Fruit fly (Drosophila melanogaster): ENCODE data around the gene CG3527.

CG3527 gene

DNA sequence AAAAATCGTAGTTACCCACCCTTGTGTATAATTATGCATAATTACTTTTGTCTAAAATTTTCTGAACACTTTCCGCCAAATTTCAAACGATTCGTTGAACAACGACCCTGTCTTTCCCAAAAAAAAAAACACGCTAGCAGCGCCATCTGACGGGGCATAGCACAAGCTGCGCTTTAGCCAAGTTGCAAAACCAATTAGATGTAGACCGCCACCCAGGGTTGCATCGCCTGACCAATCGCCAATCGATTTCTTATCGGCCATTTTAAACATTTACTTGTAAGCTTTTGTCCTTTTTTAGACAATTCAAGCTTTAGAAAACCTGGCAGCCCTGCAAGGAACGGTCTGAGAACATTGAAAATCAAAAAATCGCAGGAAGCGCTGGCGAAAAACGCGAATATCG, 21.9 kb upstream of the CG3527 start, which contains the start of gene CG3556 (continued):
- TF ChIP-seq CG10654 (GFP tag; optimal IDR thresholded peaks at IDR 0.05): no peak
- no peak for TF ChIP-seq zf30C (GFP tag; optimal IDR thresholded peaks at IDR 0.05)
- no peak for TF ChIP-seq CG10321 (GFP tag; IDR thresholded peaks at IDR 0.05)
- TF ChIP-seq CG9215 (GFP tag; IDR thresholded peaks at IDR 0.05): peak; percentile 32; the same call in 1 of the 2 replicates
- no peak for TF ChIP-seq exex (tag; optimal IDR thresholded peaks at IDR 0.05)
- peak; percentile 52 for TF ChIP-seq caup (GFP tag; optimal IDR thresholded peaks at IDR 0.05; ENCODE audit: severe bottlenecking)
- TF ChIP-seq CG5180 (GFP tag; optimal IDR thresholded peaks at IDR 0.05): no peak
- TF ChIP-seq CG12219 (GFP tag; optimal IDR thresholded peaks at IDR 0.05): no peak
- TF ChIP-seq hb (GFP tag; IDR thresholded peaks at IDR 0.05; ENCODE audit: partially characterized antibody): peak; percentile 52; the same call in 1 of the 3 replicates
- no peak for TF ChIP-seq ap (GFP tag; IDR thresholded peaks at IDR 0.05)
- no peak for TF ChIP-seq eyg (GFP tag; optimal IDR thresholded peaks at IDR 0.05)
- no peak for TF ChIP-seq abd-A (tag; optimal IDR thresholded peaks at IDR 0.05)
- TF ChIP-seq tll (GFP tag; optimal IDR thresholded peaks at IDR 0.05): no peak
- no peak for TF ChIP-seq danr (GFP tag; IDR thresholded peaks at IDR 0.05)
- no peak for TF ChIP-seq HLH54F (GFP tag; optimal IDR thresholded peaks at IDR 0.05)
- peak; percentile 22 for TF ChIP-seq Nf-YB (GFP tag; optimal IDR thresholded peaks at IDR 0.05)
- TF ChIP-seq croc (GFP tag; conservative IDR thresholded peaks at IDR 0.05): no peak
- TF ChIP-seq crp (GFP tag; optimal IDR thresholded peaks at IDR 0.05): peak in 1 of 2 experiments; percentile 10
- TF ChIP-seq eve (GFP tag; optimal IDR thresholded peaks at IDR 0.05): no peak
- peak; percentile 3 for TF ChIP-seq CG15696 (tag; optimal IDR thresholded peaks at IDR 0.05)
- TF ChIP-seq tio (GFP tag; optimal IDR thresholded peaks at IDR 0.05): no peak
- TF ChIP-seq salm (tag; optimal IDR thresholded peaks at IDR 0.05): no peak
- 0 out of 2 replicates have a peak, but pooled peaks have one; percentile 11 for TF ChIP-seq cas (GFP tag; IDR thresholded peaks at IDR 0.05)
- TF ChIP-seq CG11695 (GFP tag; IDR thresholded peaks at IDR 0.05): no peak
- TF ChIP-seq ken (GFP tag; IDR thresholded peaks at IDR 0.05): peak; percentile 63; the same call in 2 of the 3 replicates
- TF ChIP-seq Dip3 (GFP tag; optimal IDR thresholded peaks at IDR 0.05): peak; percentile 7
- TF ChIP-seq unc-4 (GFP tag; IDR thresholded peaks at IDR 0.05; ENCODE audit: partially characterized antibody): peak; percentile 58
- TF ChIP-seq Nf-YC (tag; optimal IDR thresholded peaks at IDR 0.05): no peak
- peak; percentile 56 for TF ChIP-seq tin (GFP tag; optimal IDR thresholded peaks at IDR 0.05)
- peak; percentile 22 for TF ChIP-seq CG18764 (GFP tag; optimal IDR thresholded peaks at IDR 0.05)
- TF ChIP-seq Drgx (GFP tag; IDR thresholded peaks at IDR 0.05): no peak
- peak; percentile 94 for TF ChIP-seq E2f2 (GFP tag; IDR thresholded peaks at IDR 0.05)
- TF ChIP-seq sima (GFP tag; optimal IDR thresholded peaks at IDR 0.05): no peak
- TF ChIP-seq CG30020 (tag; optimal IDR thresholded peaks at IDR 0.05): no peak
- TF ChIP-seq prd (optimal IDR thresholded peaks at IDR 0.05): no peak
- peak; percentile 46; the same call in 2 of the 3 replicates for TF ChIP-seq prd (GFP tag; IDR thresholded peaks at IDR 0.05)
- TF ChIP-seq CG14050 (GFP tag; IDR thresholded peaks at IDR 0.05): 0 out of 3 replicates have a peak, but pooled peaks have one; percentile 12
- TF ChIP-seq CG3065 (GFP tag; optimal IDR thresholded peaks at IDR 0.05): no peak
- TF ChIP-seq pnt (GFP tag; optimal IDR thresholded peaks at IDR 0.05): peak; percentile 10
- peak; percentile 74; the same call in 1 of the 2 replicates for TF ChIP-seq chm (GFP tag; IDR thresholded peaks at IDR 0.05)
- TF ChIP-seq hth (optimal IDR thresholded peaks at IDR 0.05): no peak
- TF ChIP-seq sd (tag; optimal IDR thresholded peaks at IDR 0.05): no peak
- peak; percentile 12 for TF ChIP-seq CG31365 (tag; optimal IDR thresholded peaks at IDR 0.05)
- no peak for TF ChIP-seq D (optimal IDR thresholded peaks at IDR 0.05)
- no peak for TF ChIP-seq D (GFP tag; optimal IDR thresholded peaks at IDR 0.05)
- peak; percentile 51 for TF ChIP-seq ewg (GFP tag; optimal IDR thresholded peaks at IDR 0.05)
- peak; percentile 74 for TF ChIP-seq zfh1 (GFP tag; IDR thresholded peaks at IDR 0.05)
- peak; percentile 77 for TF ChIP-seq Dbx (GFP tag; IDR thresholded peaks at IDR 0.05)
- TF ChIP-seq Sry-β (GFP tag; optimal IDR thresholded peaks at IDR 0.05): no peak
- TF ChIP-seq lab (GFP tag; optimal IDR thresholded peaks at IDR 0.05): no peak
- no peak for TF ChIP-seq grau (tag; optimal IDR thresholded peaks at IDR 0.05)
- peak; percentile 52 for TF ChIP-seq Ets65A (GFP tag)
